Fruit fly (Drosophila melanogaster): ENCODE measurements around the gene simj.

- TF ChIP-seq psq (optimal IDR thresholded peaks at IDR 0.05) (no peak), insv (optimal IDR thresholded peaks at IDR 0.05) (no peak), h (optimal IDR thresholded peaks at IDR 0.05) (no peak), Myc (optimal IDR thresholded peaks at IDR 0.05) (no peak), ttk (optimal IDR thresholded peaks at IDR 0.05) (no peak)
Observed at dm6 chr3L:10716342-10716896, 51.9 kb downstream of the simj start.
